Worm (Caenorhabditis elegans) whole organism, mixed stage, embryonic: ENCODE data around the gene jmjd-4.

Experiments used
- drap-1 ChIP-seq: fragments of 200-800 bp; sonication (Bioruptor generic); optimal IDR thresholded peaks from 3 replicates; lab custom pipeline; 2018; ENCODE audit warnings: mild to moderate bottlenecking, missing genetic modification characterization, missing compliant biosample characterization
- hlh-1 ChIP-seq: fragments of 150-350 bp; optimal IDR thresholded peaks from 2 replicates; lab custom pipeline; 2014; ENCODE audit warnings: missing biosample characterization, missing genetic modification reagents, missing genetic modification characterization
- nhr-2 ChIP-seq: fragments of 150-350 bp; optimal IDR thresholded peaks from 2 replicates; lab custom pipeline; 2014; ENCODE audit warnings: missing biosample characterization, missing genetic modification characterization
- nhr-237 ChIP-seq: fragments of 150-350 bp; optimal IDR thresholded peaks from 2 replicates; lab custom pipeline; 2014; ENCODE audit warnings: missing biosample characterization, missing genetic modification characterization
- nhr-28 ChIP-seq: fragments of 150-350 bp; optimal IDR thresholded peaks from 2 replicates; lab custom pipeline; 2014; ENCODE audit warnings: missing biosample characterization, missing genetic modification characterization
- nhr-76 ChIP-seq: sonication (generic microtip); optimal IDR thresholded peaks from 2 replicates; lab custom pipeline; 2017; ENCODE audit warnings: missing biosample characterization, missing genetic modification characterization
- snpc-4 ChIP-seq: fragments of 150-350 bp; optimal IDR thresholded peaks from 2 replicates; lab custom pipeline; 2014; ENCODE audit warnings: missing biosample characterization, missing genetic modification characterization
- ztf-11 ChIP-seq: fragments of 150-350 bp; optimal IDR thresholded peaks from 2 replicates; lab custom pipeline; 2014; ENCODE audit warnings: missing biosample characterization, missing genetic modification characterization

DNA sequence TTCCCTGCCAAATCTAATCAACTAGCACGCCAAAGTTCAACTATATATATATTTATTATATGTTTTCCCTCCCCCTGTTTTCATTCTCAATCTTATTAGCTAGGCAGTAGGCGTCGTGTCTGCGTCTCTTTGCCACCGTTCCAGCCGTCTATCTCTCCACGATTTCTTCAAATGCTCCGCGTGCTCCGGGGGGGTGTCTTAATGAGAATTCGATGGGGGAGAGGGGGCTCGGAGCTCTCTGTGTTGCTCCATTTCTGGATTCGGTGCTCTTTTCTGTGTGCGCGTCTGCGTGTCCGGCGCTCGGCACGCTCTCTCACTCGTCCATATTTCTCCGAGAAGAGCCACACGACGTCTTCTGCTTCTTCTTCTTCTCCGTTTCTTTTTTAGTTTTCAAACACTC is 49.6 kb downstream of the jmjd-4 start:
- no peak for TF ChIP-seq nhr-76
- TF ChIP-seq nhr-2: no peak
- TF ChIP-seq snpc-4 (tag; lab: Kevin White, UChicago): no peak
- no peak for TF ChIP-seq nhr-237 (tag; lab: Kevin White, UChicago)
- no peak for TF ChIP-seq drap-1 (GFP tag; lab: Kevin White, UChicago)
- TF ChIP-seq nhr-28 (tag; lab: Kevin White, UChicago): no peak
- no peak for TF ChIP-seq hlh-1 (tag; lab: Kevin White, UChicago)
- TF ChIP-seq ztf-11 (tag; lab: Kevin White, UChicago): no peak
